Worm (Caenorhabditis elegans): ENCODE data around the gene Y69F12A.1.

DNA sequence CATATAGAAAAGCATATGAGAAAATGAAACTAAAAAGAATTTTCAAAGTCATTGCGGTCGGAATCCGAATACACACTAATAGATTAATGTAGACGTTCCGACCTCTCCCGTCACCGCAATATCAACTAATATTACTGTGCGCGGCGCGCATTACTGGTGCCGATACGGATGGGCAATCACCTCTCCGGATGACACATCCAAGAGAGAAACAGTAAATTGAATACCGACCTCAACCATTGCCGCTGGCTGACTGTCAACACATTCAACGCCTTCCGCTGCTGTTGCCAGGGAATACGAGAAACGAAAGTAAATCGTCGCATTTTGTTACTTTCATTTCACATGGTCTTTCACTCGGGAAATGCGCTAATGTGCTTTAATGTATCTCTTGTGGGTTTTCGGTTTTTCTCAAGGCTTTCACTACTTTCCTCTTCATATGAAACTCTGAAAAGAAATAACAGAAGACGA, 38.1 kb downstream of the Y69F12A.1 start:
- TF ChIP-seq med-1 (GFP tag; optimal IDR thresholded peaks at IDR 0.05; ENCODE audit: insufficient read depth) (no peak), cog-1 (tag; optimal IDR thresholded peaks at IDR 0.05) (no peak), tab-1 (GFP tag; IDR thresholded peaks at IDR 0.05) (no peak), klf-2 (GFP tag; conservative IDR thresholded peaks at IDR 0.05) (no peak), ref-1 (GFP tag; conservative IDR thresholded peaks at IDR 0.05) (no peak), ztf-23 (GFP tag; IDR thresholded peaks at IDR 0.05) (no peak)

All from whole organism, midembryonic.